Worm (Caenorhabditis elegans) whole organism, young adult: Measurements from ENCODE around the gene aqp-10.
A peak's percentile ranks its signal among the peaks of the same experiment; 100 is the strongest.

ENCODE experiments used
- B0336.3 ChIP-seq: fragments of 200-800 bp; sonication (Bioruptor generic); IDR thresholded peaks from 2 replicates; pipeline ENCODE4 v1.3.6; 2022; ENCODE audit warnings: missing genetic modification characterization, missing compliant biosample characterization
- C06A6.2 ChIP-seq: fragments of 200-800 bp; sonication (Bioruptor generic); conservative IDR thresholded peaks from 2 replicates; pipeline ENCODE4 v1.3.6; 2022; ENCODE audit warnings: missing genetic modification characterization, missing compliant biosample characterization
- D2030.7 ChIP-seq: fragments of 200-800 bp; sonication (Bioruptor generic); IDR thresholded peaks from 2 replicates; pipeline ENCODE4 v1.3.6; 2022; ENCODE audit warnings: missing genetic modification reagents, missing genetic modification characterization, missing compliant biosample characterization
- F22D6.2 ChIP-seq: sonication (generic microtip); optimal IDR thresholded peaks from 2 replicates; lab custom pipeline; 2016; ENCODE audit warnings: mild to moderate bottlenecking, missing genetic modification characterization, missing compliant biosample characterization
- F23B12.7 ChIP-seq: sonication (generic microtip); optimal IDR thresholded peaks from 2 replicates; lab custom pipeline; 2017; ENCODE audit warnings: missing genetic modification characterization, mild to moderate bottlenecking, missing compliant biosample characterization, antibody characterized with exemption, moderate library complexity; ENCODE audit not compliant: insufficient read depth
- F33H1.4 ChIP-seq: fragments of 200-800 bp; sonication (Bioruptor generic); IDR thresholded peaks from 2 replicates; pipeline ENCODE4 v1.3.6; 2022; ENCODE audit warnings: missing genetic modification reagents, missing genetic modification characterization, missing compliant biosample characterization
- K12H6.12 ChIP-seq: fragments of 200-800 bp; sonication (Bioruptor generic); optimal IDR thresholded peaks from 2 replicates; lab custom pipeline; 2018; ENCODE audit warnings: mild to moderate bottlenecking, missing genetic modification characterization, missing compliant biosample characterization
- Y79H2A.3 ChIP-seq: fragments of 200-800 bp; sonication (Bioruptor generic); conservative IDR thresholded peaks from 2 replicates; pipeline ENCODE4 v1.3.6; 2022; ENCODE audit warnings: missing genetic modification reagents, missing genetic modification characterization, missing compliant biosample characterization
- ama-1 ChIP-seq, 3 experiments: fragments of 150-350 bp in 1 of 3; sonication (generic microtip) in 2 of 3; optimal IDR thresholded peaks; 2 replicates each; lab custom pipeline; 2014 to 2018; ENCODE audit warnings: missing biosample characterization in 2 of 3, missing genetic modification characterization in 2 of 3, missing genetic modification reagents in 2 of 3
- aptf-3 ChIP-seq: fragments of 200-800 bp; sonication (Bioruptor generic); IDR thresholded peaks from 2 replicates; pipeline ENCODE4 v1.3.6; 2022; ENCODE audit warnings: missing genetic modification characterization, missing compliant biosample characterization
- attf-5 ChIP-seq: fragments of 200-800 bp; sonication (Bioruptor generic); optimal IDR thresholded peaks from 2 replicates; lab custom pipeline; 2018; ENCODE audit warnings: mild to moderate bottlenecking, missing genetic modification characterization, missing compliant biosample characterization
- bed-1 ChIP-seq: fragments of 200-800 bp; sonication (Bioruptor generic); IDR thresholded peaks from 2 replicates; pipeline ENCODE4 v1.3.6; 2022; ENCODE audit warnings: missing genetic modification reagents, missing genetic modification characterization, missing compliant biosample characterization
- bed-2 ChIP-seq: fragments of 200-800 bp; sonication (Bioruptor generic); IDR thresholded peaks from 2 replicates; pipeline ENCODE4 v1.3.6; 2022; ENCODE audit warnings: missing genetic modification reagents, missing genetic modification characterization, missing compliant biosample characterization
- cebp-2 ChIP-seq: fragments of 200-800 bp; sonication (Bioruptor generic); IDR thresholded peaks from 2 replicates; pipeline ENCODE4 v1.3.6; 2022; ENCODE audit warnings: missing genetic modification characterization, missing compliant biosample characterization
- ceh-58 ChIP-seq: fragments of 200-800 bp; sonication (Bioruptor generic); IDR thresholded peaks from 2 replicates; pipeline ENCODE4 v1.3.6; 2022; ENCODE audit warnings: missing genetic modification characterization, missing compliant biosample characterization
- ceh-91 ChIP-seq: fragments of 200-800 bp; sonication (Bioruptor generic); IDR thresholded peaks from 2 replicates; pipeline ENCODE4 v1.3.6; 2022; ENCODE audit warnings: missing genetic modification reagents, missing genetic modification characterization, missing compliant biosample characterization
- dpff-1 ChIP-seq: sonication (generic microtip); optimal IDR thresholded peaks from 2 replicates; lab custom pipeline; 2017; ENCODE audit warnings: mild to moderate bottlenecking, missing genetic modification characterization, missing compliant biosample characterization
- efl-1 ChIP-seq: fragments of 150-350 bp; optimal IDR thresholded peaks from 2 replicates; lab custom pipeline; 2014; ENCODE audit warnings: missing biosample characterization, missing genetic modification reagents, missing genetic modification characterization
- egl-18 ChIP-seq: fragments of 200-800 bp; sonication (Bioruptor generic); IDR thresholded peaks from 2 replicates; pipeline ENCODE4 v1.3.6; 2022; ENCODE audit warnings: missing genetic modification reagents, missing genetic modification characterization, missing compliant biosample characterization
- him-1 ChIP-seq: sonication (generic microtip); optimal IDR thresholded peaks from 2 replicates; lab custom pipeline; 2016; ENCODE audit warnings: missing genotype, missing genetic modification reagents, missing genetic modification characterization, missing compliant biosample characterization
- hmg-1.2 ChIP-seq: fragments of 200-800 bp; sonication (Bioruptor generic); IDR thresholded peaks from 2 replicates; pipeline ENCODE4 v1.3.6; 2022; ENCODE audit warnings: missing genetic modification reagents, missing genetic modification characterization, missing compliant biosample characterization
- hrde-1 ChIP-seq: sonication (generic microtip); optimal IDR thresholded peaks from 2 replicates; lab custom pipeline; 2016; ENCODE audit warnings: missing genetic modification characterization, mild to moderate bottlenecking, missing compliant biosample characterization, moderate library complexity, missing genotype, missing genetic modification reagents, borderline replicate concordance
- lag-1 ChIP-seq: fragments of 200-800 bp; sonication (Bioruptor generic); IDR thresholded peaks from 2 replicates; pipeline ENCODE4 v1.3.6; 2022; ENCODE audit warnings: missing genetic modification reagents, missing genetic modification characterization, missing compliant biosample characterization
- let-526 ChIP-seq: fragments of 200-800 bp; sonication (Bioruptor generic); IDR thresholded peaks from 2 replicates; pipeline ENCODE4 v1.3.6; 2022; ENCODE audit warnings: missing genetic modification reagents, missing genetic modification characterization, missing compliant biosample characterization
- lin-35 ChIP-seq, 3 experiments: fragments of 150-350 bp in 2 of 3; sonication (generic microtip) in 1 of 3; optimal IDR thresholded peaks; 2 replicates each; lab custom pipeline; 2014 to 2018; ENCODE audit warnings: missing biosample characterization in 3 of 3, missing genetic modification characterization in 3 of 3, missing genetic modification reagents in 3 of 3
- lin-54 ChIP-seq: fragments of 200-800 bp; sonication (Bioruptor generic); optimal IDR thresholded peaks from 2 replicates; lab custom pipeline; 2018; ENCODE audit warnings: mild to moderate bottlenecking, missing genetic modification characterization, missing compliant biosample characterization
- lir-1 ChIP-seq: fragments of 200-800 bp; sonication (Bioruptor generic); conservative IDR thresholded peaks from 2 replicates; pipeline ENCODE4 v1.3.6; 2022; ENCODE audit warnings: missing genetic modification reagents, missing genetic modification characterization, missing compliant biosample characterization
- madf-10 ChIP-seq: sonication (generic microtip); optimal IDR thresholded peaks from 2 replicates; lab custom pipeline; 2016; ENCODE audit warnings: mild to moderate bottlenecking, missing genetic modification characterization, missing compliant biosample characterization
- madf-3 ChIP-seq: fragments of 200-800 bp; sonication (Bioruptor generic); IDR thresholded peaks from 2 replicates; pipeline ENCODE4 v1.3.6; 2022; ENCODE audit warnings: missing genetic modification reagents, missing genetic modification characterization, missing compliant biosample characterization
- madf-6 ChIP-seq: fragments of 200-800 bp; sonication (Bioruptor generic); IDR thresholded peaks from 2 replicates; pipeline ENCODE4 v1.3.6; 2022; ENCODE audit warnings: missing genetic modification reagents, missing genetic modification characterization, missing compliant biosample characterization
- madf-8 ChIP-seq: fragments of 200-800 bp; sonication (Bioruptor generic); conservative IDR thresholded peaks from 2 replicates; pipeline ENCODE4 v1.3.6; 2022; ENCODE audit warnings: missing genetic modification reagents, missing genetic modification characterization, missing compliant biosample characterization
- mcd-1 ChIP-seq: fragments of 200-800 bp; sonication (Bioruptor generic); IDR thresholded peaks from 2 replicates; pipeline ENCODE4 v1.3.6; 2022; ENCODE audit warnings: missing genetic modification reagents, missing genetic modification characterization, missing compliant biosample characterization
- mxl-1 ChIP-seq: sonication (generic microtip); optimal IDR thresholded peaks from 2 replicates; lab custom pipeline; 2016; ENCODE audit warnings: missing genetic modification characterization, missing compliant biosample characterization
- nhr-120 ChIP-seq: fragments of 200-800 bp; sonication (Bioruptor generic); IDR thresholded peaks from 2 replicates; pipeline ENCODE4 v1.3.6; 2022; ENCODE audit warnings: missing genetic modification characterization, missing compliant biosample characterization
- pha-4 ChIP-seq: fragments of 150-350 bp; sonication (generic microtip); optimal IDR thresholded peaks from 2 replicates; lab custom pipeline; 2014; ENCODE audit warnings: missing biosample characterization, missing genetic modification reagents, missing genetic modification characterization
- rcor-1 ChIP-seq: fragments of 200-800 bp; sonication (Bioruptor generic); IDR thresholded peaks from 2 replicates; pipeline ENCODE4 v1.3.6; 2022; ENCODE audit warnings: missing genetic modification reagents, missing genetic modification characterization, missing compliant biosample characterization
- sea-2 ChIP-seq: fragments of 200-800 bp; sonication (Bioruptor generic); IDR thresholded peaks from 2 replicates; pipeline ENCODE4 v1.3.6; 2022; ENCODE audit warnings: missing genetic modification characterization, missing compliant biosample characterization
- snpc-1.3 ChIP-seq: sonication (generic microtip); optimal IDR thresholded peaks from 2 replicates; lab custom pipeline; 2017; ENCODE audit warnings: missing genetic modification characterization, mild to moderate bottlenecking, missing compliant biosample characterization, antibody characterized with exemption, moderate library complexity, missing genotype, missing genetic modification reagents; ENCODE audit not compliant: insufficient read depth
- snpc-4 ChIP-seq, 5 experiments: fragments of 150-350 bp in 1 of 5; sonication (generic microtip) in 4 of 5; optimal IDR thresholded peaks; 2 replicates each; lab custom pipeline; 2014 to 2018; ENCODE audit warnings: missing genetic modification characterization in 5 of 5, missing biosample characterization in 3 of 5, antibody characterized with exemption in 2 of 5, mild to moderate bottlenecking in 2 of 5, missing compliant biosample characterization in 2 of 5, missing genotype in 2 of 5, moderate library complexity in 2 of 5, missing genetic modification reagents in 1 of 5
- tbp1 ChIP-seq: fragments of 200-800 bp; sonication (Bioruptor generic); optimal IDR thresholded peaks from 2 replicates; lab custom pipeline; 2018; ENCODE audit warnings: mild to moderate bottlenecking, missing genetic modification characterization, missing compliant biosample characterization
- tlf-1 ChIP-seq: fragments of 200-800 bp; sonication (Bioruptor generic); optimal IDR thresholded peaks from 2 replicates; lab custom pipeline; 2018; ENCODE audit warnings: mild to moderate bottlenecking, missing genetic modification characterization, missing compliant biosample characterization
- unc-130 ChIP-seq: sonication (generic microtip); optimal IDR thresholded peaks from 2 replicates; lab custom pipeline; 2016; ENCODE audit warnings: missing genetic modification reagents, missing genetic modification characterization, missing compliant biosample characterization
- unc-62 ChIP-seq: fragments of 150-350 bp; optimal IDR thresholded peaks from 2 replicates; lab custom pipeline; 2014; ENCODE audit warnings: missing biosample characterization, missing genetic modification reagents, missing genetic modification characterization
- xnd-1 ChIP-seq: sonication (generic microtip); optimal IDR thresholded peaks from 2 replicates; lab custom pipeline; 2016; ENCODE audit warnings: missing genotype, missing genetic modification reagents, missing genetic modification characterization, missing compliant biosample characterization
- ztf-18 ChIP-seq: sonication (generic microtip); optimal IDR thresholded peaks from 2 replicates; lab custom pipeline; 2016; ENCODE audit warnings: missing genotype, mild to moderate bottlenecking, missing genetic modification characterization, missing compliant biosample characterization

Gene aqp-10

ce11 chrII:9746069-9746468 lies 23.6 kb downstream of the aqp-10 start, which contains the start of the genes Y53C12B.1 and nos-3 (continued):
- TF ChIP-seq efl-1 (GFP tag; lab: Kevin White, UChicago) (peak; percentile 17), nhr-120 (no peak), ceh-91 (peak; percentile 39; the same call in 1 of the 2 replicates), tbp1 (peak; percentile 46), D2030.7 (peak; percentile 57; the same call in 1 of the 2 replicates), pha-4 (peak; percentile 6), rcor-1 (GFP tag; lab: Robert Waterston, UW) (peak; percentile 59), K12H6.12 (tag; lab: Kevin White, UChicago) (peak; percentile 19), F33H1.4 (GFP tag; lab: Robert Waterston, UW) (peak; percentile 96), ztf-18 (tag; lab: Kevin White, UChicago) (no peak), hmg-1.2 (GFP tag; lab: Robert Waterston, UW) (peak; percentile 40; the same call in 1 of the 2 replicates), hrde-1 (no peak), lin-54 (GFP tag; lab: Kevin White, UChicago) (peak; percentile 56), lin-35 (GFP tag; optimal IDR thresholded peaks at IDR 0.05; lab: Kevin White, UChicago) (peak in 2 of 3 experiments; percentile 2 to 51), snpc-1.3 (peak; percentile 65), mcd-1 (peak; percentile 56), snpc-4 (GFP tag; optimal IDR thresholded peaks at IDR 0.05; lab: Kevin White, UChicago) (peak; percentile 7), snpc-4 (tag; optimal IDR thresholded peaks at IDR 0.05; lab: Kevin White, UChicago) (peak in 3 of 4 experiments; percentile 26 to 72 (median 49)), attf-5 (GFP tag; lab: Kevin White, UChicago) (peak; percentile 50), F22D6.2 (tag; lab: Kevin White, UChicago) (no peak)

- TF ChIP-seq lin-54 (GFP tag; lab: Kevin White, UChicago) (no peak), lir-1 (GFP tag; lab: Robert Waterston, UW) (no peak), F23B12.7 (tag; lab: Kevin White, UChicago) (no peak), dpff-1 (tag; lab: Kevin White, UChicago) (no peak), madf-8 (GFP tag; lab: Robert Waterston, UW) (no peak), madf-6 (GFP tag; lab: Robert Waterston, UW) (peak; percentile 41; the same call in 1 of the 2 replicates), rcor-1 (GFP tag; lab: Robert Waterston, UW) (no peak), cebp-2 (GFP tag; lab: Robert Waterston, UW) (no peak), ama-1 (optimal IDR thresholded peaks at IDR 0.05; lab: Kevin White, UChicago) (no peak), ama-1 (GFP tag; optimal IDR thresholded peaks at IDR 0.05; lab: Kevin White, UChicago) (peak in 1 of 2 experiments; percentile 14), lag-1 (GFP tag; lab: Robert Waterston, UW) (no peak), aptf-3 (GFP tag; lab: Robert Waterston, UW) (no peak), unc-62 (GFP tag; lab: Kevin White, UChicago) (no peak), bed-2 (GFP tag; lab: Robert Waterston, UW) (no peak)
These were observed 26.9 kb downstream of the aqp-10 start, which contains the start of gene pno-1 for ce11 chrII:9742784-9743183. Gene pno-1 (minus strand): TSS chrII:9742884.

ce11 chrII:9741400-9741799 lies 28.2 kb downstream of the aqp-10 start:
- TF ChIP-seq madf-3 (GFP tag; lab: Robert Waterston, UW) (no peak), snpc-4 (GFP tag; optimal IDR thresholded peaks at IDR 0.05; lab: Kevin White, UChicago) (no peak), snpc-4 (tag; optimal IDR thresholded peaks at IDR 0.05; lab: Kevin White, UChicago) (no peak), tbp1 (peak; percentile 33), sea-2 (GFP tag; lab: Robert Waterston, UW) (no peak), nhr-120 (no peak), ceh-58 (no peak), tlf-1 (GFP tag; lab: Kevin White, UChicago) (peak; percentile 41), let-526 (GFP tag; lab: Robert Waterston, UW) (0 out of 2 replicates have a peak, but pooled peaks have one; percentile 17), mxl-1 (no peak), Y79H2A.3 (GFP tag; lab: Robert Waterston, UW) (no peak), C06A6.2 (GFP tag; lab: Robert Waterston, UW) (no peak), unc-130 (GFP tag; lab: Kevin White, UChicago) (no peak), xnd-1 (tag; lab: Kevin White, UChicago) (no peak), madf-10 (tag; lab: Kevin White, UChicago) (peak; percentile 2), B0336.3 (GFP tag; lab: Robert Waterston, UW) (no peak), pha-4 (no peak), him-1 (tag; lab: Kevin White, UChicago) (no peak), egl-18 (no peak), bed-1 (GFP tag; lab: Robert Waterston, UW) (no peak)
